Worm (Caenorhabditis elegans) whole organism, early embryonic: ENCODE data around the gene Y73C8C.8.

Experiments used
- B0310.2 ChIP-seq: sonication (generic microtip); optimal IDR thresholded peaks from 2 replicates; lab custom pipeline; 2016; ENCODE audit warnings: mild to moderate bottlenecking, missing genetic modification characterization, missing compliant biosample characterization
- ama-1 ChIP-seq: fragments of 150-350 bp; optimal IDR thresholded peaks from 2 replicates; lab custom pipeline; 2014
- ets-7 ChIP-seq: sonication (generic microtip); optimal IDR thresholded peaks from 2 replicates; lab custom pipeline; 2016; ENCODE audit warnings: missing genotype, missing genetic modification characterization, missing compliant biosample characterization
- flt-1 ChIP-seq: fragments of 200-800 bp; sonication (Bioruptor generic); IDR thresholded peaks from 2 replicates; pipeline ENCODE4 v1.3.6; 2022; ENCODE audit warnings: missing genetic modification characterization, missing compliant biosample characterization
- hnd-1 ChIP-seq: sonication (generic microtip); optimal IDR thresholded peaks from 2 replicates; lab custom pipeline; 2016; ENCODE audit warnings: missing genetic modification characterization, missing compliant biosample characterization
- sea-1 ChIP-seq: fragments of 200-800 bp; sonication (Bioruptor generic); conservative IDR thresholded peaks from 2 replicates; pipeline ENCODE4 v1.3.6; 2022; ENCODE audit warnings: missing genetic modification characterization, missing compliant biosample characterization

ce11 chrV:3094351-3094750 lies 19.3 kb downstream of the Y73C8C.8 start, which contains the start of gene cyp-33C9:
- TF ChIP-seq ama-1 (lab: Kevin White, UChicago): no peak
- no peak for TF ChIP-seq hnd-1 (tag; lab: Kevin White, UChicago)
- TF ChIP-seq B0310.2: no peak
- no peak for TF ChIP-seq sea-1 (GFP tag; lab: Robert Waterston, UW)
- TF ChIP-seq ets-7: no peak
- no peak for TF ChIP-seq flt-1 (GFP tag; lab: Robert Waterston, UW)
